Fruit fly (Drosophila melanogaster): ENCODE results near the gene CG13895.

CG13895 gene

dm6 chr3L:680258-680657 lies 27.7 kb downstream of the CG13895 start, which contains the start of gene CG17129 (continued):
- TF ChIP-seq Antp (GFP tag; optimal IDR thresholded peaks at IDR 0.05) (peak; percentile 81), exex (tag; optimal IDR thresholded peaks at IDR 0.05) (no peak), CG9876 (GFP tag; optimal IDR thresholded peaks at IDR 0.05) (peak; percentile 5), ac (GFP tag; optimal IDR thresholded peaks at IDR 0.05) (no peak), danr (GFP tag; IDR thresholded peaks at IDR 0.05) (no peak), trem (tag; optimal IDR thresholded peaks at IDR 0.05) (peak; percentile 76), da (GFP tag; optimal IDR thresholded peaks at IDR 0.05) (peak; percentile 58), sug (tag; optimal IDR thresholded peaks at IDR 0.05) (no peak), CG12299 (tag; optimal IDR thresholded peaks at IDR 0.05) (peak; percentile 1), chn (GFP tag; optimal IDR thresholded peaks at IDR 0.05) (peak; percentile 73), Fer1 (GFP tag; optimal IDR thresholded peaks at IDR 0.05) (no peak), grn (GFP tag; optimal IDR thresholded peaks at IDR 0.05) (no peak), CG1647 (GFP tag; optimal IDR thresholded peaks at IDR 0.05) (peak; percentile 77), bab2 (GFP tag; optimal IDR thresholded peaks at IDR 0.05) (peak; percentile 86), Asciz (GFP tag; optimal IDR thresholded peaks at IDR 0.05) (peak; percentile 54), CG30431 (GFP tag; optimal IDR thresholded peaks at IDR 0.05) (peak; percentile 54), Hmr (GFP tag; optimal IDR thresholded peaks at IDR 0.05) (peak; percentile 65), CG2129 (GFP tag; IDR thresholded peaks at IDR 0.05; ENCODE audit: partially characterized antibody) (peak; percentile 94), her (GFP tag; optimal IDR thresholded peaks at IDR 0.05) (peak; percentile 75), CG11247 (GFP tag; IDR thresholded peaks at IDR 0.05) (peak; percentile 68), CG10147 (GFP tag; optimal IDR thresholded peaks at IDR 0.05) (peak; percentile 66), Dip3 (GFP tag; optimal IDR thresholded peaks at IDR 0.05) (peak; percentile 77), Bteb2 (GFP tag; optimal IDR thresholded peaks at IDR 0.05) (peak; percentile 69), Drgx (GFP tag; IDR thresholded peaks at IDR 0.05) (peak; percentile 7; the same call in 1 of the 2 replicates), cas (GFP tag; IDR thresholded peaks at IDR 0.05) (0 out of 2 replicates have a peak, but pooled peaks have one; percentile 51), p53 (GFP tag; optimal IDR thresholded peaks at IDR 0.05) (no peak), bigmax (GFP tag; optimal IDR thresholded peaks at IDR 0.05) (no peak), CG3995 (GFP tag; optimal IDR thresholded peaks at IDR 0.05) (peak; percentile 66), NfI (GFP tag; optimal IDR thresholded peaks at IDR 0.05) (peak; percentile 63), Usf (GFP tag; optimal IDR thresholded peaks at IDR 0.05) (no peak), CG9727 (GFP tag; optimal IDR thresholded peaks at IDR 0.05) (peak; percentile 71), btn (GFP tag; optimal IDR thresholded peaks at IDR 0.05) (peak; percentile 73), CG9215 (GFP tag; IDR thresholded peaks at IDR 0.05) (peak; percentile 75), CG17568 (GFP tag; optimal IDR thresholded peaks at IDR 0.05) (peak; percentile 68), slou (GFP tag; optimal IDR thresholded peaks at IDR 0.05) (no peak), Ets97D (GFP tag; optimal IDR thresholded peaks at IDR 0.05) (peak; percentile 73), gro (GFP tag; optimal IDR thresholded peaks at IDR 0.05) (peak; percentile 91), zen2 (GFP tag; IDR thresholded peaks at IDR 0.05; ENCODE audit: partially characterized antibody) (peak; percentile 94), Ets65A (GFP tag) (peak; percentile 98), Hand (GFP tag; optimal IDR thresholded peaks at IDR 0.05) (no peak), lab (GFP tag; optimal IDR thresholded peaks at IDR 0.05) (peak; percentile 73), CG18599 (GFP tag; optimal IDR thresholded peaks at IDR 0.05) (peak; percentile 70), klu (GFP tag; IDR thresholded peaks at IDR 0.05) (peak; percentile 76; the same call in 1 of the 2 replicates), CG4707 (GFP tag; optimal IDR thresholded peaks at IDR 0.05) (peak; percentile 30), CG9932 (GFP tag; IDR thresholded peaks at IDR 0.05) (peak; percentile 84), CG4617 (GFP tag; optimal IDR thresholded peaks at IDR 0.05; ENCODE audit: borderline replicate concordance) (peak; percentile 71), maf-S (GFP tag; optimal IDR thresholded peaks at IDR 0.05) (peak; percentile 67), CG11504 (tag; optimal IDR thresholded peaks at IDR 0.05) (peak; percentile 82), gt (GFP tag; IDR thresholded peaks at IDR 0.05) (no peak), CG18262 (tag; optimal IDR thresholded peaks at IDR 0.05) (peak; percentile 74), mld (GFP tag; IDR thresholded peaks at IDR 0.05; ENCODE audit: partially characterized antibody) (peak; percentile 91)

Data from whole organism, embryonic.